Fruit fly (Drosophila melanogaster) whole organism, embryonic: ENCODE measurements around the gene Nsun5.
A peak's percentile ranks its signal among the peaks of the same experiment; 100 is the strongest.

Experiments
- Abd-B ChIP-seq: fragments of 200-800 bp; sonication (Bioruptor generic); optimal IDR thresholded peaks from 2 replicates; lab custom pipeline; 2018; ENCODE audit warnings: missing biosample characterization, mild to moderate bottlenecking, missing genetic modification characterization, moderate library complexity
- Ada2b ChIP-seq: fragments of 200-800 bp; sonication (Bioruptor generic); IDR thresholded peaks from 2 replicates; pipeline ENCODE4 v1.3.6; 2022; ENCODE audit warnings: missing biosample characterization, missing genetic modification characterization
- B-H2 ChIP-seq: fragments of 200-800 bp; sonication (Bioruptor generic); optimal IDR thresholded peaks from 2 replicates; lab custom pipeline; 2018; ENCODE audit warnings: missing biosample characterization, mild to moderate bottlenecking, missing genetic modification characterization
- CG1233 ChIP-seq: fragments of 200-800 bp; sonication (Bioruptor generic); optimal IDR thresholded peaks from 4 replicates; lab custom pipeline; 2018; ENCODE audit warnings: missing biosample characterization, mild to moderate bottlenecking, missing genetic modification characterization
- CG12942 ChIP-seq: fragments of 200-800 bp; sonication (Bioruptor generic); optimal IDR thresholded peaks from 3 replicates; lab custom pipeline; 2016; ENCODE audit warnings: missing biosample characterization, missing genetic modification characterization
- CG13123 ChIP-seq: fragments of 200-800 bp; sonication (Bioruptor generic); optimal IDR thresholded peaks from 2 replicates; lab custom pipeline; 2016; ENCODE audit warnings: missing biosample characterization, missing genetic modification characterization
- CG13424 ChIP-seq: fragments of 200-800 bp; sonication (Bioruptor generic); optimal IDR thresholded peaks from 2 replicates; lab custom pipeline; 2019; ENCODE audit warnings: missing biosample characterization, mild to moderate bottlenecking, missing genetic modification characterization, moderate library complexity
- CG15601 ChIP-seq: fragments of 200-800 bp; sonication (Bioruptor generic); optimal IDR thresholded peaks from 3 replicates; lab custom pipeline; 2019; ENCODE audit warnings: missing biosample characterization, mild to moderate bottlenecking, missing genetic modification characterization, moderate library complexity
- CG15696 ChIP-seq: fragments of 200-800 bp; sonication (Bioruptor generic); optimal IDR thresholded peaks from 2 replicates; lab custom pipeline; 2019; ENCODE audit warnings: missing biosample characterization, mild to moderate bottlenecking, missing genetic modification characterization, moderate library complexity
- CG17186 ChIP-seq: fragments of 200-800 bp; sonication (Bioruptor generic); optimal IDR thresholded peaks from 3 replicates; lab custom pipeline; 2017; ENCODE audit warnings: missing biosample characterization, missing genetic modification reagents, missing genetic modification characterization
- CG17802 ChIP-seq: fragments of 200-800 bp; sonication (Bioruptor generic); optimal IDR thresholded peaks from 2 replicates; lab custom pipeline; 2018; ENCODE audit warnings: missing biosample characterization, mild to moderate bottlenecking, missing genetic modification characterization, moderate library complexity
- CG2120 ChIP-seq: fragments of 200-800 bp; sonication (Bioruptor generic); optimal IDR thresholded peaks from 3 replicates; lab custom pipeline; 2016; ENCODE audit warnings: missing biosample characterization, missing genetic modification characterization
- CG2202 ChIP-seq: fragments of 200-800 bp; sonication (Bioruptor generic); optimal IDR thresholded peaks from 2 replicates; lab custom pipeline; 2018; ENCODE audit warnings: missing biosample characterization, mild to moderate bottlenecking, missing genetic modification characterization
- CG31441 ChIP-seq: fragments of 200-800 bp; sonication (Bioruptor generic); IDR thresholded peaks from 2 replicates; pipeline ENCODE4 v1.3.6; 2022; ENCODE audit warnings: missing biosample characterization, missing genetic modification characterization
- CG33213 ChIP-seq: fragments of 200-800 bp; sonication (Bioruptor generic); optimal IDR thresholded peaks from 3 replicates; lab custom pipeline; 2016; ENCODE audit warnings: missing biosample characterization, missing genetic modification characterization
- CG4360 ChIP-seq: fragments of 200-800 bp; sonication (Bioruptor generic); IDR thresholded peaks from 2 replicates; pipeline ENCODE4 v1.3.6; 2022; ENCODE audit warnings: missing biosample characterization, missing genetic modification characterization
- CG4424 ChIP-seq: fragments of 200-800 bp; sonication (Bioruptor generic); optimal IDR thresholded peaks from 3 replicates; lab custom pipeline; 2016; ENCODE audit warnings: missing biosample characterization, missing genetic modification characterization
- CG4730 ChIP-seq: fragments of 200-800 bp; sonication (Bioruptor generic); IDR thresholded peaks from 2 replicates; pipeline ENCODE4 v1.3.6; 2022; ENCODE audit warnings: missing biosample characterization, missing genetic modification characterization
- CG6254 ChIP-seq: fragments of 200-800 bp; sonication (Bioruptor generic); optimal IDR thresholded peaks from 3 replicates; lab custom pipeline; 2017; ENCODE audit warnings: mild to moderate bottlenecking, missing biosample characterization, missing genetic modification reagents, missing genetic modification characterization
- CG6683 ChIP-seq: fragments of 200-800 bp; sonication (Bioruptor generic); optimal IDR thresholded peaks from 2 replicates; lab custom pipeline; 2017; ENCODE audit warnings: missing biosample characterization, mild to moderate bottlenecking, missing genetic modification characterization, missing genetic modification reagents
- CG7745 ChIP-seq: fragments of 200-800 bp; sonication (Bioruptor generic); optimal IDR thresholded peaks from 2 replicates; lab custom pipeline; 2018; ENCODE audit warnings: missing biosample characterization, mild to moderate bottlenecking, missing genetic modification characterization, moderate library complexity
- CG8478 ChIP-seq: fragments of >200 bp; optimal IDR thresholded peaks from 2 replicates; lab custom pipeline; 2018
- CG8944 ChIP-seq: fragments of 200-800 bp; sonication (Bioruptor generic); optimal IDR thresholded peaks from 3 replicates; lab custom pipeline; 2016; ENCODE audit warnings: missing biosample characterization, missing genetic modification characterization
- CG9876 ChIP-seq: fragments of 200-800 bp; sonication (Bioruptor generic); optimal IDR thresholded peaks from 2 replicates; lab custom pipeline; 2016; ENCODE audit warnings: missing biosample characterization, missing genetic modification characterization
- CoRest ChIP-seq: fragments of 200-800 bp; sonication (Bioruptor generic); optimal IDR thresholded peaks from 3 replicates; lab custom pipeline; 2018; ENCODE audit warnings: missing biosample characterization, mild to moderate bottlenecking, missing genetic modification characterization, moderate library complexity
- Dip2 ChIP-seq: fragments of 200-800 bp; sonication (Bioruptor generic); IDR thresholded peaks from 2 replicates; pipeline ENCODE4 v1.3.6; 2022; ENCODE audit warnings: missing biosample characterization, missing genetic modification characterization
- Gsc ChIP-seq: fragments of 200-800 bp; sonication (Bioruptor generic); IDR thresholded peaks from 2 replicates; pipeline ENCODE4 v1.3.6; 2022; ENCODE audit warnings: missing biosample characterization, missing genetic modification characterization
- HLHmδ ChIP-seq: fragments of 200-800 bp; sonication (Bioruptor generic); optimal IDR thresholded peaks from 2 replicates; lab custom pipeline; 2018; ENCODE audit warnings: missing biosample characterization, mild to moderate bottlenecking, missing genetic modification characterization, moderate library complexity
- HmgD ChIP-seq: fragments of 200-800 bp; sonication (Bioruptor generic); optimal IDR thresholded peaks from 3 replicates; lab custom pipeline; 2016; ENCODE audit warnings: missing biosample characterization, missing genetic modification characterization
- Hmr ChIP-seq: fragments of 200-800 bp; sonication (Bioruptor generic); optimal IDR thresholded peaks from 3 replicates; lab custom pipeline; 2017; ENCODE audit warnings: mild to moderate bottlenecking, missing biosample characterization, missing genetic modification reagents, missing genetic modification characterization
- Lim3 ChIP-seq: fragments of 200-800 bp; sonication (Bioruptor generic); IDR thresholded peaks from 2 replicates; pipeline ENCODE4 v1.3.6; 2022; ENCODE audit warnings: missing biosample characterization, missing genetic modification characterization
- Nf-YA ChIP-seq: fragments of 200-800 bp; sonication (Bioruptor generic); IDR thresholded peaks from 2 replicates; pipeline ENCODE4 v1.3.6; 2022; ENCODE audit warnings: missing biosample characterization, missing genetic modification characterization
- Ssrp ChIP-seq: fragments of 200-800 bp; sonication (Bioruptor generic); optimal IDR thresholded peaks from 2 replicates; lab custom pipeline; 2018; ENCODE audit warnings: missing biosample characterization, mild to moderate bottlenecking, missing genetic modification characterization, moderate library complexity
- Vsx1 ChIP-seq: fragments of 200-800 bp; sonication (Bioruptor generic); optimal IDR thresholded peaks from 2 replicates; lab custom pipeline; 2017; ENCODE audit warnings: missing biosample characterization, mild to moderate bottlenecking, missing genetic modification characterization, missing genetic modification reagents
- crp ChIP-seq, 2 experiments: fragments of 200-800 bp; sonication (Bioruptor generic); optimal IDR thresholded peaks; 2 replicates in 1 of 2; 3 replicates in 1 of 2; lab custom pipeline; 2017; ENCODE audit warnings: missing biosample characterization in 2 of 2, missing genetic modification characterization in 2 of 2, mild to moderate bottlenecking in 1 of 2, moderate library complexity in 1 of 2
- emc ChIP-seq: fragments of 200-800 bp; sonication (Bioruptor generic); optimal IDR thresholded peaks from 2 replicates; lab custom pipeline; 2016; ENCODE audit warnings: missing biosample characterization, missing genetic modification characterization
- fu2 ChIP-seq: fragments of 200-800 bp; sonication (Bioruptor generic); optimal IDR thresholded peaks from 2 replicates; lab custom pipeline; 2016; ENCODE audit warnings: missing biosample characterization, missing genetic modification characterization
- gfzf ChIP-seq: fragments of 200-800 bp; sonication (Bioruptor generic); optimal IDR thresholded peaks from 2 replicates; lab custom pipeline; 2016; ENCODE audit warnings: missing biosample characterization, mild to moderate bottlenecking, missing genetic modification characterization, moderate library complexity
- gsb-n ChIP-seq: fragments of 200-800 bp; sonication (Bioruptor generic); optimal IDR thresholded peaks from 3 replicates; lab custom pipeline; 2018; ENCODE audit warnings: missing biosample characterization, mild to moderate bottlenecking, missing genetic modification characterization
- hb ChIP-seq: fragments of 200-800 bp; sonication (Bioruptor generic); IDR thresholded peaks from 3 replicates; pipeline ENCODE4 v1.3.6; 2022; ENCODE audit warnings: missing biosample characterization, missing genetic modification characterization; ENCODE audit not compliant: partially characterized antibody
- insv ChIP-seq, 2 experiments: fragments of 200-800 bp; sonication (Bioruptor generic); optimal IDR thresholded peaks; 3 replicates each; lab custom pipeline; 2016 to 2018; ENCODE audit warnings: missing biosample characterization in 2 of 2, missing genetic modification characterization in 2 of 2
- maf-S ChIP-seq: fragments of 200-800 bp; sonication (Bioruptor generic); optimal IDR thresholded peaks from 2 replicates; lab custom pipeline; 2016; ENCODE audit warnings: missing biosample characterization, missing genetic modification characterization
- phol ChIP-seq: fragments of 200-800 bp; sonication (Bioruptor generic); optimal IDR thresholded peaks from 3 replicates; lab custom pipeline; 2018; ENCODE audit warnings: missing biosample characterization, mild to moderate bottlenecking, missing genetic modification characterization, moderate library complexity
- sc ChIP-seq, 3 experiments: fragments of >200 bp in 2 of 3; fragments of 200-800 bp in 1 of 3; sonication (Bioruptor generic) in 1 of 3; optimal IDR thresholded peaks; 2 replicates in 2 of 3; 3 replicates in 1 of 3; lab custom pipeline; 2017; ENCODE audit warnings: mild to moderate bottlenecking in 1 of 3, missing biosample characterization in 1 of 3, missing genetic modification characterization in 1 of 3, missing genetic modification reagents in 1 of 3
- so ChIP-seq: fragments of 200-800 bp; sonication (Bioruptor generic); IDR thresholded peaks from 3 replicates; pipeline ENCODE4 v1.3.6; 2022; ENCODE audit warnings: missing biosample characterization, missing genetic modification characterization
- ssp ChIP-seq: fragments of 200-800 bp; sonication (Bioruptor generic); IDR thresholded peaks from 2 replicates; pipeline ENCODE4 v1.3.6; 2022; ENCODE audit warnings: missing biosample characterization, missing genetic modification characterization
- stc ChIP-seq: fragments of 200-800 bp; sonication (Bioruptor generic); IDR thresholded peaks from 2 replicates; pipeline ENCODE4 v1.3.6; 2022; ENCODE audit warnings: missing biosample characterization, missing genetic modification characterization
- sug ChIP-seq: fragments of 200-800 bp; optimal IDR thresholded peaks from 2 replicates; lab custom pipeline; 2019; ENCODE audit warnings: missing biosample characterization, mild to moderate bottlenecking, missing genetic modification characterization, moderate library complexity
- twi ChIP-seq: fragments of 200-800 bp; optimal IDR thresholded peaks from 2 replicates; lab custom pipeline; 2019; ENCODE audit warnings: missing biosample characterization, mild to moderate bottlenecking, missing genetic modification characterization, moderate library complexity

The Nsun5 gene

dm6 chr3R:19156670-19157402, 5.3 kb downstream of the Nsun5 start, which contains the start of gene nanos (continued):
- TF ChIP-seq Nf-YA (GFP tag; lab: Robert Waterston, UW) (no peak), CoRest (tag; lab: Kevin White, UChicago) (peak; percentile 68), CG2202 (tag; lab: Kevin White, UChicago) (no peak), CG15696 (no peak), crp (GFP tag; optimal IDR thresholded peaks at IDR 0.05; lab: Kevin White, UChicago) (peak; percentile 79 to 99), Hmr (GFP tag; lab: Kevin White, UChicago) (peak; percentile 76), phol (peak; percentile 63), CG7745 (tag; lab: Kevin White, UChicago) (no peak), Gsc (no peak), CG17186 (GFP tag; lab: Kevin White, UChicago) (peak; percentile 98), Abd-B (no peak), twi (no peak), Vsx1 (GFP tag; lab: Kevin White, UChicago) (no peak), emc (GFP tag; lab: Kevin White, UChicago) (peak; percentile 20), CG8478 (peak; percentile 36), CG33213 (GFP tag; lab: Kevin White, UChicago) (peak; percentile 69), HLHmδ (GFP tag; lab: Kevin White, UChicago) (peak; percentile 29), CG8944 (GFP tag; lab: Kevin White, UChicago) (peak; percentile 56), sug (peak; percentile 97), CG12942 (peak; percentile 58), gfzf (GFP tag; lab: Kevin White, UChicago) (peak; percentile 41), so (GFP tag; lab: Robert Waterston, UW) (0 out of 3 replicates have a peak, but pooled peaks have one; percentile 11), Dip2 (GFP tag; lab: Robert Waterston, UW) (no peak), Lim3 (GFP tag; lab: Robert Waterston, UW) (no peak), CG1233 (GFP tag; lab: Kevin White, UChicago) (peak; percentile 11), CG4424 (GFP tag; lab: Kevin White, UChicago) (peak; percentile 69), CG4360 (peak; percentile 9; the same call in 1 of the 2 replicates), CG15601 (peak; percentile 29), maf-S (GFP tag; lab: Kevin White, UChicago) (peak; percentile 69), CG6683 (peak; percentile 53), CG9876 (GFP tag; lab: Kevin White, UChicago) (peak; percentile 58), CG13123 (GFP tag; lab: Kevin White, UChicago) (peak; percentile 41), ssp (GFP tag; lab: Robert Waterston, UW) (peak; percentile 62), CG13424 (tag; lab: Kevin White, UChicago) (peak; percentile 47), CG6254 (no peak), CG2120 (GFP tag; lab: Kevin White, UChicago) (peak; percentile 83), HmgD (peak; percentile 89), CG4730 (GFP tag; lab: Robert Waterston, UW) (no peak), sc (optimal IDR thresholded peaks at IDR 0.05; lab: Kevin White, UChicago) (no peak), sc (GFP tag; optimal IDR thresholded peaks at IDR 0.05; lab: Kevin White, UChicago) (no peak), fu2 (GFP tag; lab: Kevin White, UChicago) (peak; percentile 70), hb (peak; percentile 98), gsb-n (no peak), CG17802 (tag; lab: Kevin White, UChicago) (peak; percentile 49), stc (GFP tag; lab: Robert Waterston, UW) (0 out of 2 replicates have a peak, but pooled peaks have one; percentile 12), Ssrp (tag; lab: Kevin White, UChicago) (no peak), CG31441 (peak; percentile 69), insv (GFP tag; optimal IDR thresholded peaks at IDR 0.05; lab: Kevin White, UChicago) (peak in 1 of 2 experiments; percentile 23), Ada2b (GFP tag; lab: Robert Waterston, UW) (peak; percentile 44; the same call in 1 of the 2 replicates), B-H2 (peak; percentile 82)
